Fruit fly (Drosophila melanogaster): Measurements from ENCODE around the gene crb.

The crb gene

DNA sequence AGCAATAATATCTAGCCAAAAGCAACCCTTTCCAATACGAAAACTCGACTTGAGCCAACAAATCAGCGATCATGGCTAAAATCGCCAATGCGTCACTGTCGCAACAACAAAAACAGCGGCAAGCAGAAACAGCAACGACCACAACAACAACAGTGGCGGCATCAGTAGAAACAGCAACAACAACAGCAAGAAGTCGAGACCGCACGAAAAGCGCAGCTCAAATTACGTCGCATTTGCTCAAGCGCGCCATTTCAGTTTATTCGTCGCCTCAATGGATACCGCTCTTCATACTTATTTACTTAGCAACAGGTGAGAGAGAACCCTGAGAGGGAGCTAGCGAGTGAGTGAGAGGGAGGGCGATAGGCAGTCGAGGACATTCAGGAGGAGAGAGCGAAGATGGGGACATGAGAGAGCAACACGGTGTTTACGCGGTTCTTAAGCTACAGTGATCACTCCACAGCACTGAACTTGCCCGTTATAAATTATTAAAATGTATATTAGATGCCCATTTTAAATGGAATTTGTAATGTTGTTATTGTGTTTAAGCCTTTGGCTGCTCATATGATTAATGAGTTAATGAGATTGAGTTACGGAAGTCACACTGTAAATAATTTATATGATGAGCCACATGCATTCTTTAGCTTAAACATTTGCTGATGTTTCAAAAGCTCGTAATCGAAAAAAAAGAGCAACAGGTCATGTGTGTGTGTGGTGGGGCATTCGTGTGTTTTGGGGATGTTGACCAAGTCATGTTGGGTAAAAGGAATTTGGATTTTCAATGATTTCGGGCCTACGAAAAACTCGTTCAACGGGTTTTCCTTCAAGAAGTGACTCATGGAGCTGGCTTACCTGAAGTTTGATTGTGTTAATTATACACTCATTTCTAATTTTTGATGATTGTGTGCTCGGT lies 933 bp downstream of the crb start (continued):
- peak; percentile 58 for TF ChIP-seq Optix (GFP tag; IDR thresholded peaks at IDR 0.05)
- peak; percentile 83 for TF ChIP-seq CG9727 (GFP tag; optimal IDR thresholded peaks at IDR 0.05)
- TF ChIP-seq mirr (GFP tag; optimal IDR thresholded peaks at IDR 0.05): peak; percentile 42
- TF ChIP-seq aop (GFP tag; IDR thresholded peaks at IDR 0.05): 0 out of 2 replicates have a peak, but pooled peaks have one; percentile 46
- peak; percentile 17; the same call in 1 of the 2 replicates for TF ChIP-seq sens-2 (GFP tag; IDR thresholded peaks at IDR 0.05)
- peak in 1 of 2 experiments; percentile 7 for TF ChIP-seq crp (GFP tag; optimal IDR thresholded peaks at IDR 0.05)
- TF ChIP-seq CG18476 (GFP tag; optimal IDR thresholded peaks at IDR 0.05): peak; percentile 65
- no peak for TF ChIP-seq CG17912 (GFP tag; optimal IDR thresholded peaks at IDR 0.05)
- no peak for TF ChIP-seq Opbp (GFP tag; IDR thresholded peaks at IDR 0.05; ENCODE audit: partially characterized antibody)
- 0 out of 2 replicates have a peak, but pooled peaks have one; percentile 30 for TF ChIP-seq CkIIα-i1 (GFP tag; IDR thresholded peaks at IDR 0.05)
- peak; percentile 74; the same call in 1 of the 2 replicates for TF ChIP-seq NFAT (GFP tag; IDR thresholded peaks at IDR 0.05)
- TF ChIP-seq cg (GFP tag; optimal IDR thresholded peaks at IDR 0.05): no peak
- TF ChIP-seq Hey (tag; optimal IDR thresholded peaks at IDR 0.05): peak; percentile 23
- TF ChIP-seq chinmo (GFP tag; IDR thresholded peaks at IDR 0.05; ENCODE audit: partially characterized antibody): peak; percentile 10; the same call in 1 of the 4 replicates
- peak; percentile 78 for TF ChIP-seq Hmr (GFP tag; optimal IDR thresholded peaks at IDR 0.05)
- no peak for TF ChIP-seq exex (tag; optimal IDR thresholded peaks at IDR 0.05)
- TF ChIP-seq CG10431 (GFP tag; optimal IDR thresholded peaks at IDR 0.05): no peak
- TF ChIP-seq crol (GFP tag; IDR thresholded peaks at IDR 0.05): no peak
- peak; percentile 83 for TF ChIP-seq CG17829 (tag; optimal IDR thresholded peaks at IDR 0.05)
- no peak for TF ChIP-seq cad (GFP tag; optimal IDR thresholded peaks at IDR 0.05)
- peak; percentile 73 for TF ChIP-seq Hr3 (GFP tag; optimal IDR thresholded peaks at IDR 0.05)
- TF ChIP-seq zfh2 (GFP tag; optimal IDR thresholded peaks at IDR 0.05): peak; percentile 72
- TF ChIP-seq CG7556 (GFP tag; optimal IDR thresholded peaks at IDR 0.05): peak; percentile 78
- TF ChIP-seq bab2 (GFP tag; optimal IDR thresholded peaks at IDR 0.05): peak; percentile 59
- peak; percentile 65 for TF ChIP-seq Antp (GFP tag; optimal IDR thresholded peaks at IDR 0.05)
- no peak for TF ChIP-seq pfk (GFP tag; optimal IDR thresholded peaks at IDR 0.05)
- peak; percentile 60 for TF ChIP-seq CG15601 (tag; optimal IDR thresholded peaks at IDR 0.05)
- TF ChIP-seq CG6683 (GFP tag; optimal IDR thresholded peaks at IDR 0.05): no peak
- peak; percentile 56 for TF ChIP-seq CG8290 (GFP tag; optimal IDR thresholded peaks at IDR 0.05)
- TF ChIP-seq CG8290 (tag; optimal IDR thresholded peaks at IDR 0.05): peak in 1 of 2 experiments; percentile 95
- TF ChIP-seq Neu2 (GFP tag; optimal IDR thresholded peaks at IDR 0.05; ENCODE audit: borderline replicate concordance): no peak
- TF ChIP-seq HLH4C (GFP tag; IDR thresholded peaks at IDR 0.05; ENCODE audit: partially characterized antibody): no peak
- peak; percentile 48 for TF ChIP-seq CG3407 (GFP tag; optimal IDR thresholded peaks at IDR 0.05)
- TF ChIP-seq CG17186 (GFP tag; optimal IDR thresholded peaks at IDR 0.05): no peak
- TF ChIP-seq gsb-n (tag; optimal IDR thresholded peaks at IDR 0.05): peak; percentile 79
- TF ChIP-seq Rx (GFP tag; IDR thresholded peaks at IDR 0.05): peak; percentile 67
- TF ChIP-seq CG3847 (GFP tag; IDR thresholded peaks at IDR 0.05): peak; percentile 73
- TF ChIP-seq CG34422 (GFP tag; IDR thresholded peaks at IDR 0.05): peak; percentile 91
- peak; percentile 65 for TF ChIP-seq ATbp (GFP tag; optimal IDR thresholded peaks at IDR 0.05)
- no peak for TF ChIP-seq BEAF-32 (GFP tag; optimal IDR thresholded peaks at IDR 0.05)
- TF ChIP-seq Poxn (GFP tag; IDR thresholded peaks at IDR 0.05): peak; percentile 63
- TF ChIP-seq CG12744 (GFP tag; optimal IDR thresholded peaks at IDR 0.05): peak; percentile 76
- TF ChIP-seq CG9797 (GFP tag; optimal IDR thresholded peaks at IDR 0.05): no peak
- TF ChIP-seq CG5180 (GFP tag; optimal IDR thresholded peaks at IDR 0.05): no peak
- no peak for TF ChIP-seq CG9876 (GFP tag; optimal IDR thresholded peaks at IDR 0.05)
- peak; percentile 38 for TF ChIP-seq Deaf1 (tag; optimal IDR thresholded peaks at IDR 0.05)
- peak; percentile 80 for TF ChIP-seq CG8924 (tag; optimal IDR thresholded peaks at IDR 0.05)
- TF ChIP-seq psq (GFP tag; optimal IDR thresholded peaks at IDR 0.05): no peak

Data from whole organism, embryonic.